Fruit fly (Drosophila melanogaster): ENCODE data around the gene Tsp.
A peak's percentile ranks its signal among the peaks of the same experiment; 100 is the strongest.

Gene Tsp

dm6 chr2L:6700742-6701141 lies 8.1 kb downstream of the Tsp start (continued):
- TF ChIP-seq hbn (GFP tag; IDR thresholded peaks at IDR 0.05; ENCODE audit: partially characterized antibody) = no peak
- no peak for TF ChIP-seq CG11504 (tag; optimal IDR thresholded peaks at IDR 0.05)
- no peak for TF ChIP-seq gce (GFP tag; IDR thresholded peaks at IDR 0.05)
- TF ChIP-seq Nf-YB (GFP tag; optimal IDR thresholded peaks at IDR 0.05) = peak; percentile 37
- TF ChIP-seq repo (GFP tag; optimal IDR thresholded peaks at IDR 0.05) = no peak
- no peak for TF ChIP-seq dati (GFP tag; IDR thresholded peaks at IDR 0.05)
- TF ChIP-seq CG3838 (GFP tag; optimal IDR thresholded peaks at IDR 0.05) = no peak
- no peak for TF ChIP-seq CG6689 (GFP tag; IDR thresholded peaks at IDR 0.05)
- peak; percentile 7 for TF ChIP-seq CG5180 (GFP tag; optimal IDR thresholded peaks at IDR 0.05)
- TF ChIP-seq dm (GFP tag; optimal IDR thresholded peaks at IDR 0.05) = no peak
- peak; percentile 84 for TF ChIP-seq Med (GFP tag)
- TF ChIP-seq ham (GFP tag; IDR thresholded peaks at IDR 0.05) = no peak
- TF ChIP-seq sima (GFP tag; optimal IDR thresholded peaks at IDR 0.05) = no peak
- TF ChIP-seq chinmo (GFP tag; IDR thresholded peaks at IDR 0.05; ENCODE audit: partially characterized antibody) = no peak
- no peak for TF ChIP-seq ro (GFP tag; IDR thresholded peaks at IDR 0.05)
- peak; percentile 62 for TF ChIP-seq NC2α (GFP tag; optimal IDR thresholded peaks at IDR 0.05)
- no peak for TF ChIP-seq nom (GFP tag; optimal IDR thresholded peaks at IDR 0.05)
- no peak for TF ChIP-seq Abd-B (GFP tag; optimal IDR thresholded peaks at IDR 0.05)
- TF ChIP-seq pho (GFP tag; optimal IDR thresholded peaks at IDR 0.05) = no peak
- no peak for TF ChIP-seq Trl (optimal IDR thresholded peaks at IDR 0.05)
- TF ChIP-seq Trl (GFP tag; optimal IDR thresholded peaks at IDR 0.05) = peak; percentile 61
- TF ChIP-seq CG10431 (GFP tag; optimal IDR thresholded peaks at IDR 0.05) = no peak
- peak; percentile 60; the same call in 2 of the 3 replicates for TF ChIP-seq zfh1 (GFP tag; IDR thresholded peaks at IDR 0.05)
- TF ChIP-seq Tbp (GFP tag; optimal IDR thresholded peaks at IDR 0.05) = no peak
- no peak for TF ChIP-seq HLH54F (GFP tag; optimal IDR thresholded peaks at IDR 0.05)
- no peak for TF ChIP-seq ken (GFP tag; IDR thresholded peaks at IDR 0.05)
- peak; percentile 19 for TF ChIP-seq CG18619 (GFP tag; optimal IDR thresholded peaks at IDR 0.05)
- no peak for TF ChIP-seq z (GFP tag; IDR thresholded peaks at IDR 0.05)
- no peak for TF ChIP-seq Doc3 (GFP tag; IDR thresholded peaks at IDR 0.05; ENCODE audit: partially characterized antibody)
- TF ChIP-seq otp (GFP tag; IDR thresholded peaks at IDR 0.05) = peak; percentile 51; the same call in 1 of the 3 replicates
- peak; percentile 54 for TF ChIP-seq NC2β (GFP tag; optimal IDR thresholded peaks at IDR 0.05)
- no peak for TF ChIP-seq pan (optimal IDR thresholded peaks at IDR 0.05)
- TF ChIP-seq pan (GFP tag; optimal IDR thresholded peaks at IDR 0.05 in 1 of 2, IDR thresholded peaks at IDR 0.05 in 1 of 2) = no peak
- peak; percentile 91 for TF ChIP-seq CG15696 (tag; optimal IDR thresholded peaks at IDR 0.05)
- TF ChIP-seq Mes4 (GFP tag; optimal IDR thresholded peaks at IDR 0.05) = peak; percentile 4
- no peak for TF ChIP-seq CG32772 (GFP tag; IDR thresholded peaks at IDR 0.05)
- no peak for TF ChIP-seq bbx (GFP tag; IDR thresholded peaks at IDR 0.05; ENCODE audit: partially characterized antibody)
- peak; percentile 38 for TF ChIP-seq CG12236 (GFP tag; optimal IDR thresholded peaks at IDR 0.05)
- TF ChIP-seq sisA (GFP tag; IDR thresholded peaks at IDR 0.05) = no peak
- TF ChIP-seq CG17802 (tag; optimal IDR thresholded peaks at IDR 0.05) = no peak
- no peak for TF ChIP-seq CG6854 (GFP tag; optimal IDR thresholded peaks at IDR 0.05)
- TF ChIP-seq HmgD (GFP tag; optimal IDR thresholded peaks at IDR 0.05) = no peak
- no peak for TF ChIP-seq CG13894 (tag; optimal IDR thresholded peaks at IDR 0.05)
- TF ChIP-seq zen (tag; optimal IDR thresholded peaks at IDR 0.05) = peak; percentile 92
- TF ChIP-seq CG18764 (GFP tag; optimal IDR thresholded peaks at IDR 0.05) = no peak
- no peak for TF ChIP-seq CG17912 (GFP tag; optimal IDR thresholded peaks at IDR 0.05)
- TF ChIP-seq HLHmδ (GFP tag; optimal IDR thresholded peaks at IDR 0.05) = peak; percentile 2
- TF ChIP-seq CG17328 (GFP tag; IDR thresholded peaks at IDR 0.05) = 0 out of 2 replicates have a peak, but pooled peaks have one; percentile 27
- no peak for TF ChIP-seq Sin3A (optimal IDR thresholded peaks at IDR 0.05)
- no peak for TF ChIP-seq ftz-f1 (GFP tag; optimal IDR thresholded peaks at IDR 0.05)
- TF ChIP-seq run (tag; optimal IDR thresholded peaks at IDR 0.05) = peak; percentile 30
- TF ChIP-seq Mad (GFP tag; optimal IDR thresholded peaks at IDR 0.05) = no peak
- TF ChIP-seq Hr78 (GFP tag; optimal IDR thresholded peaks at IDR 0.05) = no peak
